Fruit fly (Drosophila melanogaster): Measurements from ENCODE around the gene CG43373.

Gene CG43373

DNA sequence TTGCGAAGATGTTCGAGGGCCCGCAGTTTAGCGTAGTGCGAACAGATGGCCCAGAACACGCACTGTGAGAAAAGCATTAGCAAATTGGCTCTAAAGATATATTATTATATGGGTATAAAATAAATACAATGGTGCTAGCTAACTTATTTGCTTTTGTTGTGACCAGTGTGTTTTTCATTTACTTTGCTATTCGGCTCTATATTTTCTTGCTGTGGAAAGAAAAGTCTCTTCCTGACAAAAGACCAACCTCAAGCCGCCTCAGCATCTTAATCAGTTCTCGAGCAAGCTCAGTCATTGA is 52.6 kb downstream of the CG43373 start:
- TF ChIP-seq woc (GFP tag; optimal IDR thresholded peaks at IDR 0.05) (no peak), Abd-B (GFP tag; optimal IDR thresholded peaks at IDR 0.05) (no peak), Dfd (GFP tag; optimal IDR thresholded peaks at IDR 0.05) (no peak), ey (GFP tag; optimal IDR thresholded peaks at IDR 0.05) (peak; percentile 84), pan (optimal IDR thresholded peaks at IDR 0.05) (no peak), usp (GFP tag; optimal IDR thresholded peaks at IDR 0.05) (no peak), lola (GFP tag; optimal IDR thresholded peaks at IDR 0.05) (no peak), Jra (GFP tag; optimal IDR thresholded peaks at IDR 0.05) (no peak), Hr83 (GFP tag; optimal IDR thresholded peaks at IDR 0.05; ENCODE audit: poor library complexity, severe bottlenecking) (no peak), CG32264 (GFP tag; optimal IDR thresholded peaks at IDR 0.05) (no peak), brk (GFP tag; optimal IDR thresholded peaks at IDR 0.05) (peak; percentile 48), dsf (GFP tag; optimal IDR thresholded peaks at IDR 0.05; ENCODE audit: borderline replicate concordance) (no peak), Dif (GFP tag; optimal IDR thresholded peaks at IDR 0.05; ENCODE audit: partially characterized antibody) (no peak), br (GFP tag; optimal IDR thresholded peaks at IDR 0.05) (peak; percentile 73), Mio (GFP tag; optimal IDR thresholded peaks at IDR 0.05) (no peak), GATAd (GFP tag; optimal IDR thresholded peaks at IDR 0.05) (no peak), OdsH (GFP tag; optimal IDR thresholded peaks at IDR 0.05) (peak; percentile 88), CrebA (GFP tag; optimal IDR thresholded peaks at IDR 0.05; ENCODE audit: borderline replicate concordance) (peak; percentile 49), jim (GFP tag; optimal IDR thresholded peaks at IDR 0.05) (no peak), sage (GFP tag; optimal IDR thresholded peaks at IDR 0.05) (peak; percentile 80), Vsx2 (GFP tag; optimal IDR thresholded peaks at IDR 0.05; ENCODE audit: partially characterized antibody) (no peak), h (GFP tag; optimal IDR thresholded peaks at IDR 0.05) (peak; percentile 88), fru (GFP tag; optimal IDR thresholded peaks at IDR 0.05) (peak; percentile 85), Hnf4 (GFP tag; optimal IDR thresholded peaks at IDR 0.05) (peak; percentile 67), Rel (GFP tag; optimal IDR thresholded peaks at IDR 0.05) (peak; percentile 70), Rel (tag; optimal IDR thresholded peaks at IDR 0.05) (no peak), CG9705 (GFP tag; optimal IDR thresholded peaks at IDR 0.05) (peak; percentile 46), Myc (optimal IDR thresholded peaks at IDR 0.05) (no peak), Sp1 (GFP tag; optimal IDR thresholded peaks at IDR 0.05) (peak; percentile 81), HLH106 (tag; optimal IDR thresholded peaks at IDR 0.05) (peak; percentile 83), foxo (GFP tag; optimal IDR thresholded peaks at IDR 0.05) (peak in 1 of 2 experiments; percentile 88), dmrt93B (GFP tag; optimal IDR thresholded peaks at IDR 0.05) (peak; percentile 73), tai (GFP tag; optimal IDR thresholded peaks at IDR 0.05) (peak; percentile 66), dl (GFP tag; optimal IDR thresholded peaks at IDR 0.05; ENCODE audit: insufficient read depth in 1 of 2, partially characterized antibody in 2 of 2) (no peak), psq (GFP tag; optimal IDR thresholded peaks at IDR 0.05) (peak; percentile 70), sv (GFP tag; optimal IDR thresholded peaks at IDR 0.05) (no peak), Hr78 (GFP tag; optimal IDR thresholded peaks at IDR 0.05) (no peak), rgr (GFP tag; optimal IDR thresholded peaks at IDR 0.05) (peak; percentile 82), N (GFP tag; optimal IDR thresholded peaks at IDR 0.05) (no peak)

DNA sequence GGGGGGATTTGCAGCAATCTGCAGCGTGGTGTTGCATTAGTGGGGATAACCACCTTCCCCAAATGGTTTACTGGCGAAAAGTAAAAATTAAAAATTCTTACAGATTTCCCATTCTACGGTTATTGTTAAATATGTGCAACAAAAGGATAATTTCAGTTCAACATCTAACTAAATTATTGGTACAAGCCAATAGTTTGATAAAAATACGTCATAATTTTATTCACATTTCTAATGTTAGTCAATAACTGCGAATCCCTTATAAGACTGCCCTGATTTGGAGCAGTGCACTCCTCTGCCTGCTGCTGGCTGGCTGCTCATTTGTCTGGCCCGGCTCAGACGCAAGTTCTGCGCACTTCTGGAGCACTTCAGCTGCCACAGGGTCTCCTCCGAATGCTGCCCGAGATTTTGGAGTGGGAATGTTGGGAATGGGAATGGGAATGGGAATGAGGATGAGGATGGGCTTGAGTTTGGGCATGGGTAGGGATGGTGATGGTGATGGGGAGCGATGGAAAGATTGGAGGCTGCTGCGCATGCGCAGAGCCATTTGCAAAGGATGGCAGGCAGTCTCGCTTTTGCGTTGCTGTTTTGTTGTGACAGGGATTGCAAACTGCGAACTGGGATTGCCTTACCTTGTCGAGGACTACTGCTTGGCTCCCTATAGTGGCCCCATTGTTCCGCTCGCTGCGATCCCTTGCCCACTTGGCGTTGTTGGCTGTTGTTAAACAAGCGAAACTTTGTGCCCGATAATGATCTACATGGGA is 53.2 kb downstream of the CG43373 start:
- TF ChIP-seq Dif (GFP tag; optimal IDR thresholded peaks at IDR 0.05; ENCODE audit: partially characterized antibody) (peak; percentile 19), Myc (optimal IDR thresholded peaks at IDR 0.05) (no peak), br (GFP tag; optimal IDR thresholded peaks at IDR 0.05) (peak; percentile 46), Sp1 (GFP tag; optimal IDR thresholded peaks at IDR 0.05) (peak; percentile 35), dsf (GFP tag; optimal IDR thresholded peaks at IDR 0.05; ENCODE audit: borderline replicate concordance) (no peak), rgr (GFP tag; optimal IDR thresholded peaks at IDR 0.05) (peak; percentile 31), Mio (GFP tag; optimal IDR thresholded peaks at IDR 0.05) (no peak), psq (GFP tag; optimal IDR thresholded peaks at IDR 0.05) (no peak), Hr83 (GFP tag; optimal IDR thresholded peaks at IDR 0.05; ENCODE audit: poor library complexity, severe bottlenecking) (peak; percentile 54), woc (GFP tag; optimal IDR thresholded peaks at IDR 0.05) (peak; percentile 61), Dfd (GFP tag; optimal IDR thresholded peaks at IDR 0.05) (no peak), sv (GFP tag; optimal IDR thresholded peaks at IDR 0.05) (no peak), Hnf4 (GFP tag; optimal IDR thresholded peaks at IDR 0.05) (no peak), CG32264 (GFP tag; optimal IDR thresholded peaks at IDR 0.05) (no peak), GATAd (GFP tag; optimal IDR thresholded peaks at IDR 0.05) (no peak), Jra (GFP tag; optimal IDR thresholded peaks at IDR 0.05) (no peak), foxo (GFP tag; optimal IDR thresholded peaks at IDR 0.05) (peak in 1 of 2 experiments; percentile 68), usp (GFP tag; optimal IDR thresholded peaks at IDR 0.05) (no peak), OdsH (GFP tag; optimal IDR thresholded peaks at IDR 0.05) (peak; percentile 21), lola (GFP tag; optimal IDR thresholded peaks at IDR 0.05) (no peak), HLH106 (tag; optimal IDR thresholded peaks at IDR 0.05) (peak; percentile 77), tai (GFP tag; optimal IDR thresholded peaks at IDR 0.05) (no peak), ey (GFP tag; optimal IDR thresholded peaks at IDR 0.05) (peak; percentile 44), Abd-B (GFP tag; optimal IDR thresholded peaks at IDR 0.05) (no peak), N (GFP tag; optimal IDR thresholded peaks at IDR 0.05) (no peak), Vsx2 (GFP tag; optimal IDR thresholded peaks at IDR 0.05; ENCODE audit: partially characterized antibody) (peak; percentile 12), h (GFP tag; optimal IDR thresholded peaks at IDR 0.05) (peak; percentile 80), Hr78 (GFP tag; optimal IDR thresholded peaks at IDR 0.05) (no peak), brk (GFP tag; optimal IDR thresholded peaks at IDR 0.05) (peak; percentile 45), CrebA (GFP tag; optimal IDR thresholded peaks at IDR 0.05; ENCODE audit: borderline replicate concordance) (no peak), pan (optimal IDR thresholded peaks at IDR 0.05) (no peak), jim (GFP tag; optimal IDR thresholded peaks at IDR 0.05) (no peak), dl (GFP tag; optimal IDR thresholded peaks at IDR 0.05; ENCODE audit: insufficient read depth in 1 of 2, partially characterized antibody in 2 of 2) (no peak), Rel (GFP tag; optimal IDR thresholded peaks at IDR 0.05) (no peak), Rel (tag; optimal IDR thresholded peaks at IDR 0.05) (no peak), sage (GFP tag; optimal IDR thresholded peaks at IDR 0.05) (peak; percentile 17), fru (GFP tag; optimal IDR thresholded peaks at IDR 0.05) (peak; percentile 78), CG9705 (GFP tag; optimal IDR thresholded peaks at IDR 0.05) (no peak), dmrt93B (GFP tag; optimal IDR thresholded peaks at IDR 0.05) (no peak)

Data from whole organism, wandering third instar larva.